Fruit fly (Drosophila melanogaster) Kc167 (cell line): ENCODE measurements around the gene CG8939.

Experiments
- Myc ChIP-seq: fragments of >200 bp; optimal IDR thresholded peaks from 2 replicates; lab custom pipeline; 2017; ENCODE audit warnings: missing external identifiers
- h ChIP-seq: fragments of >200 bp; optimal IDR thresholded peaks from 3 replicates; lab custom pipeline; 2018; ENCODE audit warnings: missing external identifiers
- ttk ChIP-seq: sonication (Bioruptor generic); optimal IDR thresholded peaks from 2 replicates; lab custom pipeline; 2017; ENCODE audit warnings: missing external identifiers

DNA sequence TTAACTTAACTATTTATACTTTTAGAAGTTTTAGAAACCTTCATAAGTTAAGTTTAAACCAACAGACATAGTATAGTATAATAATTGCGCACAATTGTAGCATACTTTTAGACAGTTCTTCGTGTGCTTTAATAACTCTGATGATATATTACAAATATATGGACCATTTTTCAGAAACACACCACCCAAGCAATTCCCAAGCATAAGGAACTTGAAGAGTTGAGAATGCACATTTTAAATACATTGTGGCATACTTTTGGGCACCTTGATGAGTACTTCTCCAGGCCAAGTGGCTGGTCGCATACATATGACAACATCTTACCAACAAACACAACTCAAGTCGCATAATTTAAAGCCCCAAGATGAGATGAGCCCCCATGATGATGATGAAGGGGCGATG is 27.2 kb upstream of the CG8939 start:
- TF ChIP-seq h (lab: Kevin White, UChicago): no peak
- TF ChIP-seq Myc (lab: Kevin White, UChicago): no peak
- TF ChIP-seq ttk (lab: Kevin White, UChicago): no peak
